Worm (Caenorhabditis elegans) whole organism, L3 larva: ENCODE data around the gene clec-127.

Experiments
- R02D3.7 ChIP-seq: fragments of 150-350 bp; optimal IDR thresholded peaks from 2 replicates; lab custom pipeline; 2014; ENCODE audit warnings: missing biosample characterization, missing genetic modification characterization
- ZK546.5 ChIP-seq: sonication (generic microtip); optimal IDR thresholded peaks from 2 replicates; lab custom pipeline; 2017; ENCODE audit warnings: missing biosample characterization, missing genetic modification characterization
- aly-2 ChIP-seq: fragments of 150-350 bp; optimal IDR thresholded peaks from 2 replicates; lab custom pipeline; 2014; ENCODE audit warnings: missing biosample characterization, missing genetic modification characterization
- ceh-16 ChIP-seq: sonication (generic microtip); optimal IDR thresholded peaks from 2 replicates; lab custom pipeline; 2017; ENCODE audit warnings: missing biosample characterization, missing genetic modification characterization
- ceh-82 ChIP-seq: fragments of 150-350 bp; optimal IDR thresholded peaks from 2 replicates; lab custom pipeline; 2014; ENCODE audit warnings: missing biosample characterization, missing genetic modification characterization
- ceh-9 ChIP-seq: sonication (generic microtip); optimal IDR thresholded peaks from 2 replicates; lab custom pipeline; 2018; ENCODE audit warnings: missing biosample characterization, missing genetic modification characterization
- daf-12 ChIP-seq: fragments of 150-350 bp; optimal IDR thresholded peaks from 2 replicates; lab custom pipeline; 2014; ENCODE audit warnings: missing biosample characterization, missing genetic modification reagents, missing genetic modification characterization
- egl-5 ChIP-seq: fragments of 150-350 bp; optimal IDR thresholded peaks from 2 replicates; lab custom pipeline; 2017; ENCODE audit warnings: missing biosample characterization, missing genetic modification reagents, missing genetic modification characterization, inconsistent platforms
- elt-1 ChIP-seq: fragments of 150-350 bp; optimal IDR thresholded peaks from 2 replicates; lab custom pipeline; 2014; ENCODE audit warnings: missing biosample characterization, missing genetic modification characterization
- elt-2 ChIP-seq: sonication (generic microtip); optimal IDR thresholded peaks from 2 replicates; lab custom pipeline; 2016; ENCODE audit warnings: missing genetic modification reagents, mild to moderate bottlenecking, missing genetic modification characterization, missing compliant biosample characterization
- eor-1 ChIP-seq, 2 experiments: fragments of 150-350 bp; optimal IDR thresholded peaks; 2 replicates each; lab custom pipeline; 2014 to 2018; ENCODE audit warnings: missing biosample characterization in 2 of 2, missing genetic modification characterization in 2 of 2
- fkh-2 ChIP-seq: fragments of 150-350 bp; optimal IDR thresholded peaks from 2 replicates; lab custom pipeline; 2014; ENCODE audit warnings: missing biosample characterization, missing genetic modification reagents, missing genetic modification characterization
- fos-1 ChIP-seq: fragments of 150-350 bp; optimal IDR thresholded peaks from 2 replicates; lab custom pipeline; 2014; ENCODE audit warnings: missing biosample characterization, missing genetic modification characterization
- hmg-11 ChIP-seq: sonication (generic microtip); optimal IDR thresholded peaks from 2 replicates; lab custom pipeline; 2016; ENCODE audit warnings: missing genetic modification characterization, missing compliant biosample characterization
- jun-1 ChIP-seq: fragments of 150-350 bp; optimal IDR thresholded peaks from 2 replicates; lab custom pipeline; 2014; ENCODE audit warnings: missing biosample characterization, missing genetic modification reagents, missing genetic modification characterization
- lin-15B ChIP-seq: fragments of 150-350 bp; optimal IDR thresholded peaks from 2 replicates; lab custom pipeline; 2014; ENCODE audit warnings: missing biosample characterization, missing genetic modification characterization
- lin-39 ChIP-seq: fragments of 150-350 bp; optimal IDR thresholded peaks from 2 replicates; lab custom pipeline; 2018; ENCODE audit warnings: missing biosample characterization, missing genetic modification reagents, missing genetic modification characterization
- mml-1 ChIP-seq: fragments of 150-350 bp; sonication (generic microtip); optimal IDR thresholded peaks from 3 replicates; lab custom pipeline; 2014; ENCODE audit warnings: missing biosample characterization, missing genetic modification characterization
- nfya-1 ChIP-seq: sonication (generic microtip); optimal IDR thresholded peaks from 2 replicates; lab custom pipeline; 2017; ENCODE audit warnings: missing genetic modification characterization, mild to moderate bottlenecking, missing compliant biosample characterization, antibody characterized with exemption, moderate library complexity; ENCODE audit not compliant: insufficient read depth
- nhr-11 ChIP-seq: fragments of 150-350 bp; optimal IDR thresholded peaks from 2 replicates; lab custom pipeline; 2014; ENCODE audit warnings: missing biosample characterization, missing genetic modification characterization
- nhr-25 ChIP-seq: sonication (generic microtip); optimal IDR thresholded peaks from 2 replicates; lab custom pipeline; 2017; ENCODE audit warnings: missing biosample characterization, missing genetic modification characterization
- nhr-28 ChIP-seq: fragments of 150-350 bp; optimal IDR thresholded peaks from 2 replicates; lab custom pipeline; 2014; ENCODE audit warnings: missing biosample characterization, missing genetic modification characterization
- nhr-43 ChIP-seq: sonication (generic microtip); optimal IDR thresholded peaks from 2 replicates; lab custom pipeline; 2016; ENCODE audit warnings: mild to moderate bottlenecking, missing genetic modification characterization, missing compliant biosample characterization; ENCODE audit not compliant: poor library complexity, severe bottlenecking
- nhr-67 ChIP-seq: fragments of 150-350 bp; optimal IDR thresholded peaks from 2 replicates; lab custom pipeline; 2014; ENCODE audit warnings: missing biosample characterization, missing genetic modification characterization
- nhr-77 ChIP-seq: fragments of 150-350 bp; optimal IDR thresholded peaks from 2 replicates; lab custom pipeline; 2014; ENCODE audit warnings: missing biosample characterization, missing genetic modification characterization
- pha-4 ChIP-seq: fragments of 150-350 bp; optimal IDR thresholded peaks from 2 replicates; lab custom pipeline; 2014; ENCODE audit warnings: missing biosample characterization, missing genetic modification reagents, missing genetic modification characterization
- pqm-1 ChIP-seq: fragments of 150-350 bp; optimal IDR thresholded peaks from 2 replicates; lab custom pipeline; 2017; ENCODE audit warnings: missing biosample characterization, missing genetic modification characterization, inconsistent platforms
- sea-2 ChIP-seq: fragments of 150-350 bp; sonication (generic microtip); optimal IDR thresholded peaks from 4 replicates; lab custom pipeline; 2014; ENCODE audit warnings: missing biosample characterization, missing genetic modification reagents, missing genetic modification characterization
- unc-39 ChIP-seq: sonication (generic microtip); optimal IDR thresholded peaks from 4 replicates; lab custom pipeline; 2017; ENCODE audit warnings: missing biosample characterization, missing genetic modification characterization
- unc-62 ChIP-seq: fragments of 150-350 bp; sonication (generic microtip); optimal IDR thresholded peaks from 4 replicates; lab custom pipeline; 2014; ENCODE audit warnings: missing biosample characterization, missing genetic modification reagents, missing genetic modification characterization
- zag-1 ChIP-seq: fragments of 150-350 bp; optimal IDR thresholded peaks from 2 replicates; lab custom pipeline; 2014; ENCODE audit warnings: missing biosample characterization, missing genetic modification characterization
- ztf-11 ChIP-seq: fragments of 150-350 bp; optimal IDR thresholded peaks from 2 replicates; lab custom pipeline; 2014; ENCODE audit warnings: missing biosample characterization, missing genetic modification characterization
- ztf-4 ChIP-seq: fragments of 150-350 bp; optimal IDR thresholded peaks from 2 replicates; lab custom pipeline; 2014; ENCODE audit warnings: missing biosample characterization, missing genetic modification characterization

Gene clec-127

DNA sequence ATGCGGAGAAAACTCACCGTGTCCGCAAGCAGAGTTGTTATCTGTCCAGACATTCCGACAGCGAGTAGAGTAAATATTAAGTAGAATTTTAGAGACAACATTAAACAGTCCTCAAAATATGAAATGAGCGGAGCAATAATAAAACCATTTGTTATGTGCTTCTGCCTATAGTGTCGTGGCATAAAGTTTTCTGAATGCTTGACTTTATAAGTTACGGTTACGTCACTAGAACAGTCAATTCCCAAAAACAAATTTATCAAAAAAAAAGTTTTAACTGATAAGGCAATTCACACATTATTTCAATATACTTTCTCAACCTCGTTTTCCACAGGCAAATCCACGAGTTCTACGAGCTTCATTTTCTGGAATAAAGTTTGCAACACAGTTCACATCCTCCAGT is at the start of gene clec-127:
TSS of gene clec-127 (minus strand) at position 101 of the 400 bp plus-strand sequence.
- TF ChIP-seq nhr-43 (tag; lab: Kevin White, UChicago) (no peak), jun-1 (tag; lab: Kevin White, UChicago) (no peak), ceh-9 (tag; lab: Kevin White, UChicago) (no peak), egl-5 (tag; lab: Kevin White, UChicago) (no peak), ZK546.5 (tag; lab: Kevin White, UChicago) (no peak), zag-1 (no peak), ceh-82 (tag; lab: Kevin White, UChicago) (no peak), R02D3.7 (tag; lab: Kevin White, UChicago) (no peak), nfya-1 (no peak), nhr-28 (no peak), eor-1 (tag; optimal IDR thresholded peaks at IDR 0.05; lab: Kevin White, UChicago) (no peak), unc-62 (GFP tag; lab: Kevin White, UChicago) (no peak), mml-1 (tag; lab: Kevin White, UChicago) (no peak)

DNA sequence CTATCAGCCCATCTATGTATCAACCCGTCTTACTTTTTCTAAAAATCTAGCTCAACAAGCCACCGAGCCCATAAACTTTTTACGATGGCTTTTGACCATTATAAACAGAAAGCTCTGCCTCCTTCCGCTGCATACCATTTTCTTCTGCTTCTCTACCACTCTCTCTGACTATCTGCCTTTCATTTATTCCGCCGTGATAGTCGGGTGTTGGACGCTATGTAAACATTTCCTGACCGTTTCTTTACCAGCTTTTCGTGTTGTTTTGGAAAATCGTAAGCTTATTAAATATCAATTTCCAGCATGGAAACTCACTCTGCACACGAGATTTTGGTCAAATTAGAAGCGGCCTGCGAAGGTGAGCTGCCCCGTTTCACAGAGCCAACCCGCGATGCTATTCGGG is 48.5 kb upstream of the clec-127 start, which contains the start of gene F40E12.1:
TSS of gene F40E12.1 (plus strand) at position 301 of the 400 bp plus-strand sequence.
- TF ChIP-seq ceh-16 (no peak), hmg-11 (tag; lab: Kevin White, UChicago) (no peak), nhr-43 (tag; lab: Kevin White, UChicago) (no peak), elt-1 (no peak), ztf-11 (tag; lab: Kevin White, UChicago) (no peak), lin-39 (tag; lab: Kevin White, UChicago) (no peak)

DNA sequence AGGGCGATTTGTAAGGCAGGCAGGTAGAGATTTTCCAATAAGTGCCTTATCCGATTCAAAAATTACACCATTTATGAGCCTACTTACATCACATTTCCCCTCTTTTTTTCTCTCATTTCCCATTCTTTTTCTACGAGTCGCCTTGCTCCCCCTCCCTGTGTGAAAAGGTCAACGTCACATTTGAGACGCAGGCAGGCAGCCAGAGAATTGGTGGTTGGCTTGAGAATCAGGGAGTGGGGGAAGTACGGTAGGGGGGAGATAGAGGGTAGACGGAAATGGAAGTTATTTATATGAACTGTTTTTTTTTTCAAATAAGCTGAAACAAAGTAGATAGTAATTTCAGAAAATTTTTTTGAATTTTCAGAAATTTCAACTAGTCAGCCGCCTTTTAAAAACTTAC is 47.6 kb upstream of the clec-127 start:
- peak; percentile 98 for TF ChIP-seq nfya-1
- TF ChIP-seq jun-1 (tag; lab: Kevin White, UChicago) = no peak
- TF ChIP-seq, all 47 proteins: peak for 1

ce11 chrII:3609764-3610163 is 40.7 kb upstream of the clec-127 start, which contains the start of gene Y49F6A.5:
Y49F6A.5 (minus strand) TSS chrII:3609864.
- TF ChIP-seq nhr-28 (no peak), nhr-11 (tag; lab: Kevin White, UChicago) (no peak), nhr-77 (tag; lab: Kevin White, UChicago) (no peak), elt-2 (tag; lab: Kevin White, UChicago) (no peak), pha-4 (no peak), ZK546.5 (tag; lab: Kevin White, UChicago) (no peak), lin-39 (tag; lab: Kevin White, UChicago) (no peak), ztf-4 (tag; lab: Kevin White, UChicago) (no peak), nhr-25 (tag; lab: Kevin White, UChicago) (no peak), R02D3.7 (tag; lab: Kevin White, UChicago) (no peak), egl-5 (tag; lab: Kevin White, UChicago) (no peak), lin-15B (tag; lab: Kevin White, UChicago) (no peak), ceh-16 (no peak), unc-39 (no peak), eor-1 (tag; optimal IDR thresholded peaks at IDR 0.05; lab: Kevin White, UChicago) (no peak)

DNA sequence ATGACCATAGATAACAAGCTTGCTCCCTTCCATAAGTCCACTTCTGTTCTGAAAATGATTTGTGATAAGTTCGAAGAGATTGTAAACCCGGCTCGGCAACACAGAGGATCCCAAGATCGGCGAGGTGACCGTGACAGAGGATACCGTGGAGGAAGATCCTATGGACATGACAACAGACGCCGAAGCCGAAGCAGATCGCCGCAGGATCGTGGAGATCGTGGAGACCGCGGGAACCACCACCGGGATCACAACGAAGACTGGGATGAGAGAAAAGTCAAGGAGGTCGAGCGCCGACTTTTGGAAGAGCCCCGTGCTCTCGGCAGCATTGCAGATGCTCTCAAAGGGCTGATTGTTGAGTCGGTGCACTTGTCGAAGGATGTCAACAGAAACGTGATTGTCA is 35.6 kb upstream of the clec-127 start:
- TF ChIP-seq ceh-16 (no peak), daf-12 (no peak), ztf-11 (tag; lab: Kevin White, UChicago) (no peak), fos-1 (no peak), sea-2 (GFP tag; lab: Kevin White, UChicago) (no peak), pqm-1 (tag; lab: Kevin White, UChicago) (no peak), lin-39 (tag; lab: Kevin White, UChicago) (no peak), nhr-25 (tag; lab: Kevin White, UChicago) (no peak), unc-39 (no peak), nhr-11 (tag; lab: Kevin White, UChicago) (no peak), fkh-2 (no peak), ZK546.5 (tag; lab: Kevin White, UChicago) (no peak), aly-2 (no peak), nhr-67 (no peak)
